Worm (Caenorhabditis elegans) whole organism, L2 larva: ENCODE measurements around the gene sra-2.

Experiments used
- R02D3.7 ChIP-seq: fragments of 150-350 bp; optimal IDR thresholded peaks from 2 replicates; lab custom pipeline; 2014; ENCODE audit warnings: missing biosample characterization, missing genetic modification characterization
- ama-1 ChIP-seq: fragments of 150-350 bp; optimal IDR thresholded peaks from 2 replicates; lab custom pipeline; 2018; ENCODE audit warnings: inconsistent platforms
- elt-1 ChIP-seq: fragments of 150-350 bp; optimal IDR thresholded peaks from 2 replicates; lab custom pipeline; 2014; ENCODE audit warnings: missing biosample characterization, missing genetic modification characterization
- fos-1 ChIP-seq: fragments of 150-350 bp; optimal IDR thresholded peaks from 2 replicates; lab custom pipeline; 2014; ENCODE audit warnings: missing biosample characterization, missing genetic modification characterization
- lin-13 ChIP-seq: fragments of 150-350 bp; optimal IDR thresholded peaks from 2 replicates; lab custom pipeline; 2014; ENCODE audit warnings: missing biosample characterization, missing genetic modification reagents, missing genetic modification characterization
- mdl-1 ChIP-seq, 2 experiments: fragments of 150-350 bp in 1 of 2; sonication (generic microtip) in 1 of 2; optimal IDR thresholded peaks; 2 replicates each; lab custom pipeline; 2017; ENCODE audit warnings: missing biosample characterization in 2 of 2, missing genetic modification characterization in 2 of 2
- nhr-23 ChIP-seq: fragments of 150-350 bp; optimal IDR thresholded peaks from 2 replicates; lab custom pipeline; 2014; ENCODE audit warnings: missing biosample characterization, missing genetic modification reagents, missing genetic modification characterization
- nhr-237 ChIP-seq: fragments of 150-350 bp; optimal IDR thresholded peaks from 2 replicates; lab custom pipeline; 2014; ENCODE audit warnings: missing biosample characterization, missing genetic modification characterization
- nhr-25 ChIP-seq: fragments of 150-350 bp; sonication (generic microtip); optimal IDR thresholded peaks from 3 replicates; lab custom pipeline; 2014; ENCODE audit warnings: missing biosample characterization, missing genetic modification characterization
- nhr-77 ChIP-seq: fragments of 150-350 bp; optimal IDR thresholded peaks from 2 replicates; lab custom pipeline; 2014; ENCODE audit warnings: missing biosample characterization, missing genetic modification characterization
- skn-1 ChIP-seq: sonication (generic microtip); optimal IDR thresholded peaks from 2 replicates; lab custom pipeline; 2017; ENCODE audit warnings: missing biosample characterization, missing genetic modification characterization
- unc-39 ChIP-seq: fragments of 150-350 bp; optimal IDR thresholded peaks from 2 replicates; lab custom pipeline; 2014; ENCODE audit warnings: missing biosample characterization, missing genetic modification characterization

ce11 chrII:9560895-9561294, 32.3 kb downstream of the sra-2 start:
- no peak for TF ChIP-seq skn-1 (tag; lab: Kevin White, UChicago)
- TF ChIP-seq nhr-25 (tag; lab: Kevin White, UChicago), result peak; percentile 76
- TF ChIP-seq mdl-1 (tag; optimal IDR thresholded peaks at IDR 0.05; lab: Kevin White, UChicago), result no peak
- no peak for TF ChIP-seq lin-13 (GFP tag; lab: Kevin White, UChicago)
- no peak for TF ChIP-seq elt-1 (tag; lab: Kevin White, UChicago)
- no peak for TF ChIP-seq nhr-23 (tag; lab: Kevin White, UChicago)
- TF ChIP-seq unc-39 (tag; lab: Kevin White, UChicago), result no peak
- no peak for TF ChIP-seq R02D3.7
- no peak for TF ChIP-seq nhr-77 (tag; lab: Kevin White, UChicago)
- no peak for TF ChIP-seq fos-1 (tag; lab: Kevin White, UChicago)
- TF ChIP-seq nhr-237 (tag; lab: Kevin White, UChicago), result no peak
- TF ChIP-seq ama-1, result no peak
